Worm (Caenorhabditis elegans): ENCODE measurements around the gene cpi-1.

- TF ChIP-seq efl-1 (optimal IDR thresholded peaks at IDR 0.05), result no peak
- no peak for TF ChIP-seq efl-1 (GFP tag; optimal IDR thresholded peaks at IDR 0.05 in 1 of 2)
- no peak for TF ChIP-seq hpl-2 (GFP tag; optimal IDR thresholded peaks at IDR 0.05)
- TF ChIP-seq lin-13 (GFP tag; optimal IDR thresholded peaks at IDR 0.05), result no peak
- TF ChIP-seq grh-1 (GFP tag; IDR thresholded peaks at IDR 0.05), result no peak
- peak in 1 of 2 experiments; percentile 56 for TF ChIP-seq lsy-2 (tag; optimal IDR thresholded peaks at IDR 0.05)
- TF ChIP-seq nhr-237 (tag; optimal IDR thresholded peaks at IDR 0.05), result no peak
Measured at ce11 chrIV:6064657-6065056, 28.8 kb downstream of the cpi-1 start.

Data from whole organism, L1 larva.